Fruit fly (Drosophila melanogaster): Measurements from ENCODE around the gene inc.

The inc gene

DNA sequence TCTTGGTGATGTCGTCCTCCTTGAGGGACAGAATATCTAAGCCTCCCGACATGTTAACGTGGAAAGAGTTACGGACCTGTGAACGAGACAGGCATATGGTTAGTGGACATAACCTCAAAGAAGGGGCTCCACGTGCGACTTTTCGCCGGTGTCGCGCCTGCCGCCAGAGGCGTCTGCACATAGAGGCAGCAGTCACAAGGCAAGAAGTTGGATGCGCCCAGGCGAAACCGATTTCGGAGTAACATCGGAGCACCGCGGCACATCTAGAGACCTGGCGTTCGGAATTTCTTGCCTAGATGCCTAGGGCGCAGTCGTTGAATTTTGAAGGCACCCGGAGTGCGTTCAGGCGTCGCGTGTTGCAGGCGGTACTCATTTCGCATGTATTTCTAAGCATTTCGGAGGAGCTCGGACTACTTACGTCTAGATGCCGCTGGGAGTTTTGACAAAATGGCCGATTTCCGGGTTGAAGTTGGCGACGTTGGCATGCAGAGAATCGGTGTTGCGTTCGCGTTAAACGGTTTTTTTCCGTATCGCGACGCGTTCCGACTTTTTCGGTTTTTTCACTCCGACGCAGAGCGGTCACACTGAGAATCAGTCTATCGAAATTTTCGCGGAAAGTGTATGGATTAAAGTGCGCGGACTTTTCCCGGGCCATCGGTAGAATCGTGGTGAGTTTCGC is at the start of gene inc, which contains the start of gene sta:
inc (plus strand) TSS at position 640 of the 679 bp plus-strand sequence.
sta (minus strand) TSS at position 574 of the 679 bp plus-strand sequence.
- peak; percentile 31 for TF ChIP-seq Smox (GFP tag; optimal IDR thresholded peaks at IDR 0.05)
- peak; percentile 20 for TF ChIP-seq Ets96B (tag; optimal IDR thresholded peaks at IDR 0.05)
- TF ChIP-seq salr (GFP tag; optimal IDR thresholded peaks at IDR 0.05), result peak in 1 of 2 experiments; percentile 37
- TF ChIP-seq CG6808 (GFP tag; optimal IDR thresholded peaks at IDR 0.05), result peak; percentile 42
- TF ChIP-seq Sox102F (GFP tag; optimal IDR thresholded peaks at IDR 0.05), result peak; percentile 44
- TF ChIP-seq dsx (GFP tag; optimal IDR thresholded peaks at IDR 0.05; ENCODE audit: poor library complexity, severe bottlenecking), result peak; percentile 38
- TF ChIP-seq net (GFP tag; optimal IDR thresholded peaks at IDR 0.05), result peak; percentile 46
- TF ChIP-seq CG6792 (GFP tag; optimal IDR thresholded peaks at IDR 0.05), result peak; percentile 54
- TF ChIP-seq CG32006 (GFP tag; optimal IDR thresholded peaks at IDR 0.05), result no peak
- TF ChIP-seq CG11902 (GFP tag; optimal IDR thresholded peaks at IDR 0.05), result no peak
- peak; percentile 56 for TF ChIP-seq Sox14 (GFP tag; optimal IDR thresholded peaks at IDR 0.05)
- no peak for TF ChIP-seq Sox15 (GFP tag; optimal IDR thresholded peaks at IDR 0.05)
- TF ChIP-seq Ets21C (GFP tag; optimal IDR thresholded peaks at IDR 0.05), result peak; percentile 12
- TF ChIP-seq dac (GFP tag; optimal IDR thresholded peaks at IDR 0.05), result peak; percentile 51
- peak; percentile 14; the same call in 1 of the 2 replicates for TF ChIP-seq CG15336 (GFP tag; IDR thresholded peaks at IDR 0.05)
- peak; percentile 91 for TF ChIP-seq CG6854 (GFP tag; optimal IDR thresholded peaks at IDR 0.05)
- peak; percentile 64 for TF ChIP-seq vri (GFP tag; optimal IDR thresholded peaks at IDR 0.05)
- no peak for TF ChIP-seq Hr38 (GFP tag; optimal IDR thresholded peaks at IDR 0.05)
- peak; percentile 41 for TF ChIP-seq CG10669 (GFP tag; optimal IDR thresholded peaks at IDR 0.05)
- no peak for TF ChIP-seq CG10631 (GFP tag; optimal IDR thresholded peaks at IDR 0.05)
- peak; percentile 61 for TF ChIP-seq CG9139 (GFP tag; optimal IDR thresholded peaks at IDR 0.05)
- TF ChIP-seq svp (GFP tag), result peak; percentile 65
- peak; percentile 58 for TF ChIP-seq cyc (GFP tag; optimal IDR thresholded peaks at IDR 0.05)
- TF ChIP-seq topi (GFP tag; optimal IDR thresholded peaks at IDR 0.05), result peak; percentile 70
- peak; percentile 34 for TF ChIP-seq fd85E (GFP tag; optimal IDR thresholded peaks at IDR 0.05)
- TF ChIP-seq CG4318 (GFP tag; optimal IDR thresholded peaks at IDR 0.05), result no peak
- TF ChIP-seq eg (GFP tag; IDR thresholded peaks at IDR 0.05), result peak; percentile 57; the same call in 2 of the 3 replicates
- TF ChIP-seq CG3919 (GFP tag; optimal IDR thresholded peaks at IDR 0.05), result peak; percentile 77
- peak; percentile 63 for TF ChIP-seq CG7368 (GFP tag; optimal IDR thresholded peaks at IDR 0.05)
- peak; percentile 40 for TF ChIP-seq CG34406 (GFP tag; optimal IDR thresholded peaks at IDR 0.05)
- TF ChIP-seq CG11294 (GFP tag; IDR thresholded peaks at IDR 0.05), result no peak
- peak; percentile 31; the same call in 1 of the 3 replicates for TF ChIP-seq CG8119 (GFP tag; IDR thresholded peaks at IDR 0.05)
- TF ChIP-seq achi (GFP tag; optimal IDR thresholded peaks at IDR 0.05), result peak; percentile 80
- TF ChIP-seq CG3032 (tag; optimal IDR thresholded peaks at IDR 0.05), result peak; percentile 50
- peak; percentile 51 for TF ChIP-seq Eip75B (GFP tag; optimal IDR thresholded peaks at IDR 0.05)
- peak; percentile 28 for TF ChIP-seq CG16779 (tag; optimal IDR thresholded peaks at IDR 0.05)
- peak; percentile 29 for TF ChIP-seq Blimp-1 (GFP tag; optimal IDR thresholded peaks at IDR 0.05)
- TF ChIP-seq Eip78C (GFP tag), result peak; percentile 90
- TF ChIP-seq Eip93F (GFP tag; optimal IDR thresholded peaks at IDR 0.05), result no peak
- TF ChIP-seq CG31627 (GFP tag; optimal IDR thresholded peaks at IDR 0.05), result peak; percentile 25
- TF ChIP-seq acj6 (GFP tag; optimal IDR thresholded peaks at IDR 0.05), result peak; percentile 12
- TF ChIP-seq Hr4 (GFP tag; optimal IDR thresholded peaks at IDR 0.05), result no peak
- TF ChIP-seq pdm3 (GFP tag; optimal IDR thresholded peaks at IDR 0.05), result peak; percentile 34
- TF ChIP-seq fd59A (GFP tag; optimal IDR thresholded peaks at IDR 0.05), result peak; percentile 11
- peak; percentile 43 for TF ChIP-seq lz (GFP tag; optimal IDR thresholded peaks at IDR 0.05)
- TF ChIP-seq Met (GFP tag; optimal IDR thresholded peaks at IDR 0.05), result peak; percentile 68
- peak; percentile 76 for TF ChIP-seq CG6163 (GFP tag; IDR thresholded peaks at IDR 0.05)
- no peak for TF ChIP-seq Lpt (GFP tag; optimal IDR thresholded peaks at IDR 0.05)
- TF ChIP-seq CG8632 (GFP tag; optimal IDR thresholded peaks at IDR 0.05), result peak; percentile 28
- peak; percentile 35 for TF ChIP-seq fkh (GFP tag; optimal IDR thresholded peaks at IDR 0.05)
- peak; percentile 10 for TF ChIP-seq CG8319 (GFP tag; optimal IDR thresholded peaks at IDR 0.05)

Data from whole organism, prepupa.